Fruit fly (Drosophila melanogaster) whole organism, adult: ENCODE results near the gene Ubr3.
A peak's percentile ranks its signal among the peaks of the same experiment; 100 is the strongest.

Experiments used
- CG11617 ChIP-seq: fragments of 200-800 bp; sonication (Bioruptor generic); optimal IDR thresholded peaks from 2 replicates; lab custom pipeline; 2017; ENCODE audit warnings: mild to moderate bottlenecking, missing biosample characterization, missing genetic modification reagents, missing genetic modification characterization
- CG12768 ChIP-seq: fragments of 200-800 bp; sonication (Bioruptor generic); optimal IDR thresholded peaks from 2 replicates; lab custom pipeline; 2017; ENCODE audit warnings: missing biosample characterization, missing genetic modification characterization, mild to moderate bottlenecking, moderate library complexity, missing genetic modification reagents
- CG14711 ChIP-seq: fragments of 200-800 bp; sonication (Bioruptor generic); optimal IDR thresholded peaks from 2 replicates; lab custom pipeline; 2018; ENCODE audit warnings: missing biosample characterization, mild to moderate bottlenecking, missing genetic modification characterization, moderate library complexity
- CG1620 ChIP-seq: fragments of 200-800 bp; sonication (Bioruptor generic); optimal IDR thresholded peaks from 2 replicates; lab custom pipeline; 2016; ENCODE audit warnings: missing biosample characterization, missing genetic modification characterization
- CG5204 ChIP-seq: fragments of 200-800 bp; sonication (Bioruptor generic); optimal IDR thresholded peaks from 2 replicates; lab custom pipeline; 2016; ENCODE audit warnings: missing biosample characterization, missing genetic modification characterization
- CG7045 ChIP-seq: fragments of 200-800 bp; sonication (Bioruptor generic); optimal IDR thresholded peaks from 2 replicates; lab custom pipeline; 2017; ENCODE audit warnings: missing biosample characterization, mild to moderate bottlenecking, missing genetic modification characterization
- CG7101 ChIP-seq: fragments of 200-800 bp; sonication (Bioruptor generic); optimal IDR thresholded peaks from 2 replicates; lab custom pipeline; 2018; ENCODE audit warnings: missing biosample characterization, mild to moderate bottlenecking, missing genetic modification characterization, moderate library complexity
- Crg-1 ChIP-seq: fragments of 200-800 bp; sonication (Bioruptor generic); optimal IDR thresholded peaks from 2 replicates; lab custom pipeline; 2016; ENCODE audit warnings: missing biosample characterization, missing genetic modification characterization
- Hr96 ChIP-seq: fragments of 200-800 bp; sonication (Bioruptor generic); optimal IDR thresholded peaks from 2 replicates; lab custom pipeline; 2016; ENCODE audit warnings: missing biosample characterization, missing genetic modification characterization
- Mnt ChIP-seq: fragments of 200-800 bp; sonication (Bioruptor generic); optimal IDR thresholded peaks from 2 replicates; lab custom pipeline; 2016; ENCODE audit warnings: missing biosample characterization, mild to moderate bottlenecking, missing genetic modification characterization
- bab1 ChIP-seq: fragments of 200-800 bp; sonication (Bioruptor generic); optimal IDR thresholded peaks from 3 replicates; lab custom pipeline; 2019; ENCODE audit warnings: missing biosample characterization, mild to moderate bottlenecking, missing genetic modification characterization, moderate library complexity
- cic ChIP-seq: fragments of 200-800 bp; sonication (Bioruptor generic); optimal IDR thresholded peaks from 2 replicates; lab custom pipeline; 2017; ENCODE audit warnings: missing biosample characterization, mild to moderate bottlenecking, missing genetic modification characterization, moderate library complexity
- cnc ChIP-seq, 2 experiments: fragments of >200 bp; optimal IDR thresholded peaks; 2 replicates each; lab custom pipeline; 2017
- kay ChIP-seq: fragments of 200-800 bp; sonication (Bioruptor generic); peaks from one replicate; lab custom pipeline; 2016; ENCODE audit warnings: missing biosample characterization, missing genetic modification characterization, borderline replicate concordance
- ovo ChIP-seq: fragments of 200-800 bp; sonication (Bioruptor generic); optimal IDR thresholded peaks from 2 replicates; lab custom pipeline; 2016; ENCODE audit warnings: missing biosample characterization, missing genetic modification characterization
- pad ChIP-seq: fragments of 200-800 bp; sonication (Bioruptor generic); optimal IDR thresholded peaks from 3 replicates; lab custom pipeline; 2017; ENCODE audit warnings: missing biosample characterization, missing genetic modification characterization, mild to moderate bottlenecking, moderate library complexity, missing genetic modification reagents
- tj ChIP-seq: fragments of 200-800 bp; sonication (Bioruptor generic); optimal IDR thresholded peaks from 3 replicates; lab custom pipeline; 2017; ENCODE audit warnings: missing biosample characterization, mild to moderate bottlenecking, missing genetic modification characterization, moderate library complexity
- toe ChIP-seq: fragments of 200-800 bp; sonication (Bioruptor generic); optimal IDR thresholded peaks from 2 replicates; lab custom pipeline; 2016; ENCODE audit warnings: missing biosample characterization, missing genetic modification characterization

Gene Ubr3

DNA sequence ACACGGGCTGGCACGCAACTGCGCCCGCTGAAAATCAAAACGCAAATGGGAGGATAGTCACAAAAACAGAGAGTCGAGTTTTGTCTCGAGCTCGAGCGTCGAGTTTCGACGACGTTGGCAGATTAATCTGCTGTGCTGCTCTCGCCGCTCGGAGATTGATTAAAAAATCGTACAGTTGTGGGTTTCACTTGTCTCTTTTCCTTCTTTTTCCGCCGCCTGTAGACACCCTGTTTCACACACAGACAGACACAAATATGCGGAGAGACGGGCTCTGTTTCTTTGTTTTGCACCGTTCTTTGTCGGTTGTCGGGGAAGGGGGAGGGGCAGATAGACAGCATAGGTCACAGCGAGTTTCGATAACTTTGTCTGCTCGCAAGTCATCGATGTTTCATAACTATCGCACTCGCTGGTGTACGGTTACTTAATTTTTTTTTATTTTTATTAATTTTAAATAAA is 11.2 kb downstream of the Ubr3 start, which contains the start of gene orion:
TSS of gene orion (minus strand) at position 51 of the 456 bp plus-strand sequence.
- peak; percentile 76 for TF ChIP-seq bab1
- peak; percentile 16 for TF ChIP-seq Mnt (GFP tag; lab: Kevin White, UChicago)
- peak; percentile 6 for TF ChIP-seq CG14711 (tag; lab: Kevin White, UChicago)
- TF ChIP-seq cic (GFP tag; lab: Kevin White, UChicago), result no peak
- TF ChIP-seq CG7045, result no peak
- peak; percentile 27 for TF ChIP-seq CG11617 (GFP tag; lab: Kevin White, UChicago)
- TF ChIP-seq Hr96 (GFP tag; lab: Kevin White, UChicago), result no peak
- no peak for TF ChIP-seq Crg-1
- TF ChIP-seq ovo (GFP tag; lab: Kevin White, UChicago), result peak; percentile 6
- no peak for TF ChIP-seq CG7101 (tag; lab: Kevin White, UChicago)
- peak; percentile 95 for TF ChIP-seq tj (GFP tag; lab: Kevin White, UChicago)
- no peak for TF ChIP-seq CG1620 (GFP tag; lab: Kevin White, UChicago)
- TF ChIP-seq pad (GFP tag; lab: Kevin White, UChicago), result peak; percentile 91

DNA sequence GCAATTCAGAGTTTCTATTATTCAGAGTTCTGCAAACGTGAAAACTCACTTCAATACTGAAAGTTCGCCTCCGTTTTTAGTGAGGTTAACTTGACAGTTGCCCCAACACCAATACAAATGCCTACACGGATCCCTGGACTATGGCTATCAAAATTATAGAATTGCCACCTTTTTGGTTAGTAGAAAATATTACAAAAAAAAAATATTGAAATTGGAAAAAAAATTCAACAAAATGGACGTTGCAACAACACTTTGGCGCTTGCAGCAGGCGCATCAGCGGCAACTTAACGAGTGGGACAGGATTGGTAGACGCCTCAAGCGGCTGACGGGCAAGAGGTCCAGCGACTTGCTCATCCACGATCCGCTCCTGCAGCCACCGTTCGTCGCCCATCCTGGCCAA is 20.2 kb downstream of the Ubr3 start, which contains the start of the genes CG15332 and CG15330:
TSS of gene CG15332 (minus strand) at position 101 of the 400 bp plus-strand sequence.
TSS of gene CG15330 (plus strand) at position 175 of the 400 bp plus-strand sequence.
- TF ChIP-seq Crg-1 (no peak), cnc (optimal IDR thresholded peaks at IDR 0.05; lab: Kevin White, UChicago) (no peak), bab1 (no peak), CG11617 (GFP tag; lab: Kevin White, UChicago) (no peak), CG7045 (no peak), Hr96 (GFP tag; lab: Kevin White, UChicago) (no peak), CG14711 (tag; lab: Kevin White, UChicago) (no peak), ovo (GFP tag; lab: Kevin White, UChicago) (no peak), tj (GFP tag; lab: Kevin White, UChicago) (no peak), CG12768 (GFP tag; lab: Kevin White, UChicago) (no peak), toe (GFP tag; lab: Kevin White, UChicago) (no peak)

DNA sequence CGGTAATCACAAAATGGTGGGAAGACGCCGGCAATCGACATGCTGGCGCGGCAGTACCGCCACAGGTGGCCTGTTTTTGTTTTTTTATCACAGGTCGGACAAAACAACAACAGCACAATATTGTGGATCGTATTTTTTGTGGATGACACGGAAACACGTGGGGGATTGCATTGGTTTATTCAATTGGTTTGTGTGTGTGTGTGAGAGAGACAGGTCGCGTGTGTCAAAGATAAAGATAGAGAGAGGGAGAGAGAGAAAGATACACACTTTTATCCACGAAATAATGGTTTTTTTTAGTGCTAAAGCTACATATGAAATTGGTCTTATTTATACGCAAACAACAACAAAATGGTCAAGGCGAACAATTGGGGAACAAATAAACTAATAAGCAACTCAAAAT is 23.3 kb downstream of the Ubr3 start:
- TF ChIP-seq Crg-1, result no peak
- TF ChIP-seq Mnt (GFP tag; lab: Kevin White, UChicago), result peak; percentile 70
- TF ChIP-seq CG14711 (tag; lab: Kevin White, UChicago), result no peak

DNA sequence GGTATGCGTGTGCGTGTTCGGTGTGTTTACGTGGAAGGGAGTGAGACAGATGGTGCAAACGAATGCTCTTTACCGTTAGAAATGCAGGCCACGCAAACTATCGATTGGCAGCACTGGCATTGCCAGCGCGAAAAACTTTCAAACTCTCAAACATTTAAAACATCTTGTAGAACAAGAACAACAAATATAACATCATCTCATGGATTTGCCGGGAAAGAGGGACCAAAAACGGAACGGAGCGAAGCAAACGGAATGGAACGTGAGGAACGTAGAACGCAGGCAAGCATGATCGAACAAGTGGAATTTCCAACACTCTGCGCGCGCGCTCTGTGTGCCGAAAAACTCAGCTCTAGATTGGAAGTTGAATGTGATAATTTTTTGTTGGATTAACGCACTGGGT is 23.8 kb downstream of the Ubr3 start:
- TF ChIP-seq tj (GFP tag; lab: Kevin White, UChicago) (no peak), cnc (optimal IDR thresholded peaks at IDR 0.05; lab: Kevin White, UChicago) (no peak), pad (GFP tag; lab: Kevin White, UChicago) (no peak), ovo (GFP tag; lab: Kevin White, UChicago) (peak; percentile 70), cic (GFP tag; lab: Kevin White, UChicago) (no peak)

DNA sequence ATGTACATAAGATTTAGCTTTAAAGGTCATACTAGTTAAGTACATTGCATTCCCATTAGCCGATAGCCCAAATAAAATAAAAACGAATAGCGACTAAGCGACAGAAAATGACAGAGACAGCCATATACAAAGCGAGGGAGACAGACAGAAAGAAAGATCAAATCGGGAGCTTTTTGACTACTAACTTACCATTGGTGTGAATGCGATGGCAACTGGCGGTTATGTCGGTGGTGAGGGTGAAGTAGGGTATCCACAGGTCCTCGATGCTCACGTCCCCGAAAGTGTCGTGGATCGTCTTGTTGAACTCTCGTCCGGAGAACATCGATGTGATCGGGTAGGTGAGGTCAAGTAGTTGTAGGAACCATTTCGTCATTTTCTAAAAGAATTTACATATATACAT is 25.3 kb downstream of the Ubr3 start:
- no peak for TF ChIP-seq pad (GFP tag; lab: Kevin White, UChicago)
- no peak for TF ChIP-seq toe (GFP tag; lab: Kevin White, UChicago)
- no peak for TF ChIP-seq CG7045
- TF ChIP-seq Mnt (GFP tag; lab: Kevin White, UChicago), result no peak
- TF ChIP-seq ovo (GFP tag; lab: Kevin White, UChicago), result no peak

DNA sequence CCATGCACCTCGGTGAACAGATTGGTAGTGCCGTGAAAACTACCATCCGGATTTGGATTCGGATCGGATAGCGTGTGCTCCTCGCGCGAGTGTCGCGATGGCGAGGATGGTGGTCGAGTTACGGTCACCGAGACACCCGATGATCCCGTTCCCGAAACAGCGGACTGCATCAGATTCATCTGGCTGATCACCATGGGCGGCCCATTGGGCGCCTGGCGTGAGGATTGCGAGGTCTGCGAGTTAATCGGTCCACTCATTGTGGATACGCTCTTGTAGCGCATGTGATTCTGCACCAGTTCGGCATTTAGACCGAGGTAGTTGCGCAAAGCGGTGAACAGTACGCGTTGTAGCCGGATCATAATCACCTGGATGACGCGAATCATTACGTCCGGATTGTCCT is 28.0 kb downstream of the Ubr3 start, which contains the start of gene sn:
TSS of gene sn (plus strand) at position 301 of the 400 bp plus-strand sequence.
- TF ChIP-seq CG7101 (tag; lab: Kevin White, UChicago), result no peak
- no peak for TF ChIP-seq cnc (optimal IDR thresholded peaks at IDR 0.05; lab: Kevin White, UChicago)

DNA sequence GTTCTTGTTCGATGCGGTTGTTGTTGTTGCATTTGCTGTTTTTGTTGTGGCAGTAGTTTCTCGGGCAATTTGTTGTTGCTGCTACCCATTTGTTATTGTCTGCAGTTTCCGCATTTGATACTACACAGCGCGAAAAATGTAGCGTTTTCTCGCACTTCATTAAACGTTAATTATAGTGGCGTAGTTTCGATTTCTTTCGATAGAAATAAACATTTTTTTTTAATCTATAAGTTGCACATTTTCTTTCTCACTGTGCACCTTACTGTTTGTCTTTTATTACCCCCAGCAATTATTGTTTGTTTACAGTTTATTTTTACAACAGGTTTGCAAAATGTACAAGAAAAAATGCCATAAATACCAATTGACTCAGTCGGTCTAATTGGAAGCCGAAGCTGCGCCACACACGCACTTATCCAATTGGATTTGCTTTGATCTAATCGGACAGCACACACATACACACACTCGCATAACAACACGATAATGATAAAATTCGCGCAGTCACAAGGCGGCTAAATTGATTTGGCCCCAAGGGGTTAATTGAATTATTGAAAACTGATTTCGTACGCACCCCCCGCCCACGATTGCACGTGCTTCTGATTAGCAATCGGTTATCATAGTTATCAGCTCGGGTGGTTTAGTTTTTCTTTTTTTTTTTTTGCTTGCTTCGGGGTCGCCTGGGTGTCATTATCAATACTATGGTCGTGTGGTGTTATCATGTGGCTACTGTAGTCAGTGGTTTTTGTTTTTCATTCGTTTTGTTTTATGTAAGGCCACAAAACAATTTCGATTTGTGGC is 30.3 kb downstream of the Ubr3 start:
- TF ChIP-seq Mnt (GFP tag; lab: Kevin White, UChicago) (peak; percentile 14), CG11617 (GFP tag; lab: Kevin White, UChicago) (no peak), kay (GFP tag; lab: Kevin White, UChicago) (no peak), Crg-1 (peak; percentile 7), ovo (GFP tag; lab: Kevin White, UChicago) (no peak), cic (GFP tag; lab: Kevin White, UChicago) (no peak), CG14711 (tag; lab: Kevin White, UChicago) (no peak), CG1620 (GFP tag; lab: Kevin White, UChicago) (no peak), CG7045 (peak; percentile 26), tj (GFP tag; lab: Kevin White, UChicago) (peak; percentile 17), CG5204 (GFP tag; lab: Kevin White, UChicago) (no peak)
